Worm (Caenorhabditis elegans): Measurements from ENCODE around the gene mrp-1.

Gene mrp-1

DNA sequence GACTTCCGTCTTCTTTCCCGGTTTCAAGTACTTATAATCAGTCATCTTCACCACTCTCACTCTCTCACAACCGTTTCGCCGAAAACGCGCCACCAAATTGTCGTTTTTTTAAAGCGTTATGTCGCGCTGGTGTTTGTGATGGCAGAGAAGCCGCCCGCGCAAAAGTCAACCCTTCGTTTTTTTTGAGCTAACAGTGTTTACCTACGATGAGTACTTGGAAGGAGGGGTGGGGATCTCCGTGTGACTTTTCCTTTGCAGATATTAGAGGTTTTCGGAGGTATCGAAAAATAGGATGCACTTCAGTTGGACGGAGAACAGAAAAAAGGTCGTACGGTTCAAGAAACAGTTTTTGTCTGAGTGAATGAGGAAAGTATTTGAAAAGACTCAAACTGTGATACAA is 30.0 kb upstream of the mrp-1 start:
- TF ChIP-seq F13H6.1 (tag; optimal IDR thresholded peaks at IDR 0.05), result peak; percentile 34
- no peak for TF ChIP-seq unc-55 (GFP tag; optimal IDR thresholded peaks at IDR 0.05)
- TF ChIP-seq sem-4 (tag; optimal IDR thresholded peaks at IDR 0.05), result no peak
- TF ChIP-seq nhr-237 (tag; optimal IDR thresholded peaks at IDR 0.05), result no peak

ce11 chrX:612783-613182 is 25.1 kb upstream of the mrp-1 start:
- TF ChIP-seq snpc-4 (tag; optimal IDR thresholded peaks at IDR 0.05) (peak; percentile 29), R02D3.7 (tag; optimal IDR thresholded peaks at IDR 0.05) (no peak)

DNA sequence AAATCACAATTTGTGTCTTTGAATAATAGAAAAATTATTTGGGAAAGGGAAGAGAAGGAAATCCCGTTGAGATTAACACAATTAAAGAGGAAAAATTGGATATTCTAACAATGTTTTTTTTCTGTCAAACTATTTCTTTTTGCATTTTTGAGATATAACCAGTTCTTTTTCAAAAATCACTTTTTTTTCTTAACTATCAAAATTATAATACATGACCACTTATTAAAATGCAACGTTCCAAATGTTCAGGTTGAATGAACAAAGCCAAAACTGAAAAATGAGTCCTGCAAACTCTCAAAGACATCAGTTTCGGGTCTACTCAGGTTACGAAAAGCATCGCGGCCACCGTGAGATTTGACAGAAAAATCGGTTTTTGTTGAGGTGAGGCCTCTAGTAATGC is 21.9 kb upstream of the mrp-1 start:
- no peak for TF ChIP-seq skn-1 (tag; optimal IDR thresholded peaks at IDR 0.05)
- TF ChIP-seq lin-13 (GFP tag; optimal IDR thresholded peaks at IDR 0.05), result no peak
- TF ChIP-seq mab-5 (tag; optimal IDR thresholded peaks at IDR 0.05), result no peak
- TF ChIP-seq unc-39 (tag; optimal IDR thresholded peaks at IDR 0.05), result no peak

DNA sequence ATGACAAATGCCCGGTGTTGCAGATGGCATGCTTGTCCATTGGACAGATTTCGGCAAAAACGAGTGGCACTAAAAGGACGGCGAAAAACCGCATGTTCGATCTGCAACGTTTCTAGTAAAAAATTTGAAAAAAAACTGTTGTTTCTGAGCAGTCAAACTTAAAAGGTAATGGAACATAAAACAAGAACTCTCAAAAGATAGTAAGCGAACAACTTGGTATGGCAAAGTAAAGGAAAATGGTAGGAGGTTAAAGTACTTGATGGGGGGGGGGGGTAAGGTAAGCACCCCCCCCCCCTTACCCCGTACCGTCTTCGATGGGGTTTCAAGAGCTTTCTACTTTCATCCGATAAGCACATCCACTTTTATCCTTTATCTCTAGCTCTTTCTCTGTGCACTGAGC is 20.7 kb upstream of the mrp-1 start, which contains the start of gene F13C5.5:
F13C5.5 (minus strand) TSS at position 101 of the 400 bp plus-strand sequence.
- TF ChIP-seq F13H6.1 (tag; optimal IDR thresholded peaks at IDR 0.05), result peak; percentile 18
- no peak for TF ChIP-seq nhr-6 (tag; optimal IDR thresholded peaks at IDR 0.05)

- TF ChIP-seq ceh-82 (tag; optimal IDR thresholded peaks at IDR 0.05) (no peak), blmp-1 (tag; optimal IDR thresholded peaks at IDR 0.05; ENCODE audit: insufficient read depth) (no peak), ceh-16 (tag; optimal IDR thresholded peaks at IDR 0.05) (no peak), elt-1 (tag; optimal IDR thresholded peaks at IDR 0.05) (no peak), nhr-25 (tag; optimal IDR thresholded peaks at IDR 0.05) (no peak), fos-1 (tag; optimal IDR thresholded peaks at IDR 0.05) (no peak), unc-62 (GFP tag; optimal IDR thresholded peaks at IDR 0.05) (no peak), dmd-4 (tag; optimal IDR thresholded peaks at IDR 0.05) (no peak), sma-3 (GFP tag; optimal IDR thresholded peaks at IDR 0.05) (no peak)
Observed at ce11 chrX:601860-602259, 14.2 kb upstream of the mrp-1 start, which contains the start of gene F13C5.1. TSS of gene F13C5.1 (plus strand) at chrX:602160.

DNA sequence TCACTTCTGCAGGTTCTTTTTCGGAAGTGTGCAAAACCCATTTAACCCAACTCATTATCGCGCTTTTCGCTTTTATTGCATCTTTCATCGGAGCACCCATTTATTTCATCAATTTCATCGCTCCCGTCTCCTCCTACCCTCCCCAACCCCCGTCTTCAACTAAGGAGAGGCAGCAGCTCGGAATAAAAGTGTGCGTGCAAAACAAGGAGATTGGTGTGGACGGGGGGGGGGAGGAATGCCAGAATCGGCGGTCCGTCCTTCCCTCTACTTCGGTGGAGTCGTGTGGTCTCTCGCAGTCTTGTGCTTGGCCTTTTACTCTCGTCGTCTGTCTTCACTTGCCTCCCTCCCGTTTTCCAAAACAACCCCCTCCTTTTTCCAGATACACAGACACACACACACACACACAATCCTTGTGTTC is 13.7 kb upstream of the mrp-1 start:
- peak; percentile 43 for TF ChIP-seq crh-2 (tag; optimal IDR thresholded peaks at IDR 0.05)
- TF ChIP-seq F13H6.1 (tag; optimal IDR thresholded peaks at IDR 0.05), result peak; percentile 37
- no peak for TF ChIP-seq ztf-4 (tag; optimal IDR thresholded peaks at IDR 0.05)
- peak in 1 of 2 experiments; percentile 37 for TF ChIP-seq mdl-1 (tag; optimal IDR thresholded peaks at IDR 0.05)
- TF ChIP-seq sem-4 (tag; optimal IDR thresholded peaks at IDR 0.05), result peak; percentile 18
- no peak for TF ChIP-seq nhr-11 (tag; optimal IDR thresholded peaks at IDR 0.05)
- peak; percentile 62 for TF ChIP-seq C34F6.9 (tag; optimal IDR thresholded peaks at IDR 0.05)
- no peak for TF ChIP-seq snpc-4 (tag; optimal IDR thresholded peaks at IDR 0.05)
- peak; percentile 66 for TF ChIP-seq nhr-129 (tag; optimal IDR thresholded peaks at IDR 0.05)
- peak; percentile 30 for TF ChIP-seq lin-11 (tag; optimal IDR thresholded peaks at IDR 0.05)
- TF ChIP-seq zag-1 (tag; optimal IDR thresholded peaks at IDR 0.05), result peak; percentile 61
- TF ChIP-seq unc-62 (GFP tag; optimal IDR thresholded peaks at IDR 0.05), result no peak
- TF ChIP-seq unc-55 (GFP tag; optimal IDR thresholded peaks at IDR 0.05), result peak; percentile 76
- peak in 1 of 2 experiments; percentile 4 for TF ChIP-seq lsy-2 (tag; optimal IDR thresholded peaks at IDR 0.05)
- no peak for TF ChIP-seq ZK546.5 (tag; optimal IDR thresholded peaks at IDR 0.05)

ce11 chrX:600671-601070 is 13.0 kb upstream of the mrp-1 start:
- TF ChIP-seq gmeb-1 (tag; optimal IDR thresholded peaks at IDR 0.05) (peak; percentile 20), crh-2 (tag; optimal IDR thresholded peaks at IDR 0.05) (peak; percentile 74), lsy-2 (tag; optimal IDR thresholded peaks at IDR 0.05) (peak in 1 of 2 experiments; percentile 24), nhr-129 (tag; optimal IDR thresholded peaks at IDR 0.05) (peak; percentile 55), skn-1 (tag; optimal IDR thresholded peaks at IDR 0.05) (peak; percentile 8), C34F6.9 (tag; optimal IDR thresholded peaks at IDR 0.05) (peak; percentile 38), nhr-10 (tag; optimal IDR thresholded peaks at IDR 0.05) (no peak), sma-9 (GFP tag; optimal IDR thresholded peaks at IDR 0.05) (peak; percentile 72), sma-9 (tag; optimal IDR thresholded peaks at IDR 0.05) (no peak), nhr-12 (tag; optimal IDR thresholded peaks at IDR 0.05) (no peak), lin-13 (GFP tag; optimal IDR thresholded peaks at IDR 0.05) (no peak)

Data from whole organism, L2 larva.